Fruit fly (Drosophila melanogaster) whole organism, embryonic: Measurements from ENCODE around the gene CG2256.

Source experiments
- Blimp-1 ChIP-seq: fragments of 200-800 bp; sonication (Bioruptor generic); optimal IDR thresholded peaks from 3 replicates; lab custom pipeline; 2018; ENCODE audit warnings: missing biosample characterization, missing genetic modification characterization, mild to moderate bottlenecking, moderate library complexity, missing genetic modification reagents
- CG10147 ChIP-seq: fragments of 200-800 bp; sonication (Bioruptor generic); optimal IDR thresholded peaks from 2 replicates; lab custom pipeline; 2019; ENCODE audit warnings: missing biosample characterization, mild to moderate bottlenecking, missing genetic modification characterization, moderate library complexity
- CG10209 ChIP-seq: fragments of 200-800 bp; sonication (Bioruptor generic); optimal IDR thresholded peaks from 3 replicates; lab custom pipeline; 2017; ENCODE audit warnings: missing biosample characterization, mild to moderate bottlenecking, missing genetic modification characterization, missing genetic modification reagents
- CG11696 ChIP-seq: fragments of 200-800 bp; sonication (Bioruptor generic); IDR thresholded peaks from 2 replicates; pipeline ENCODE4 v1.3.6; 2022; ENCODE audit warnings: missing biosample characterization, missing genetic modification characterization
- CG11723 ChIP-seq: fragments of 200-800 bp; sonication (Bioruptor generic); optimal IDR thresholded peaks from 2 replicates; lab custom pipeline; 2017; ENCODE audit warnings: missing biosample characterization, mild to moderate bottlenecking, missing genetic modification characterization
- CG12299 ChIP-seq: fragments of 200-800 bp; sonication (Bioruptor generic); optimal IDR thresholded peaks from 2 replicates; lab custom pipeline; 2018; ENCODE audit warnings: missing biosample characterization, mild to moderate bottlenecking, missing genetic modification characterization
- CG1233 ChIP-seq: fragments of 200-800 bp; sonication (Bioruptor generic); optimal IDR thresholded peaks from 4 replicates; lab custom pipeline; 2018; ENCODE audit warnings: missing biosample characterization, mild to moderate bottlenecking, missing genetic modification characterization
- CG12391 ChIP-seq: fragments of 200-800 bp; sonication (Bioruptor generic); optimal IDR thresholded peaks from 3 replicates; lab custom pipeline; 2018; ENCODE audit warnings: missing biosample characterization, mild to moderate bottlenecking, missing genetic modification characterization, moderate library complexity
- CG13287 ChIP-seq: fragments of 200-800 bp; sonication (Bioruptor generic); IDR thresholded peaks from 2 replicates; pipeline ENCODE4 v1.3.6; 2022; ENCODE audit warnings: missing biosample characterization, missing genetic modification characterization; ENCODE audit not compliant: partially characterized antibody
- CG17328 ChIP-seq: fragments of 200-800 bp; sonication (Bioruptor generic); IDR thresholded peaks from 2 replicates; pipeline ENCODE4 v1.3.6; 2022; ENCODE audit warnings: missing biosample characterization, missing genetic modification characterization
- CG17361 ChIP-seq: fragments of 200-800 bp; sonication (Bioruptor generic); IDR thresholded peaks from 3 replicates; pipeline ENCODE4 v1.3.6; 2022; ENCODE audit warnings: missing biosample characterization, missing genetic modification characterization
- CG17385 ChIP-seq: fragments of 200-800 bp; sonication (Bioruptor generic); optimal IDR thresholded peaks from 3 replicates; lab custom pipeline; 2018; ENCODE audit warnings: missing biosample characterization, mild to moderate bottlenecking, missing genetic modification characterization
- CG18262 ChIP-seq: fragments of 200-800 bp; optimal IDR thresholded peaks from 3 replicates; lab custom pipeline; 2019; ENCODE audit warnings: missing biosample characterization, mild to moderate bottlenecking, missing genetic modification characterization, moderate library complexity
- CG1832 ChIP-seq: fragments of 200-800 bp; sonication (Bioruptor generic); optimal IDR thresholded peaks from 2 replicates; lab custom pipeline; 2017; ENCODE audit warnings: missing biosample characterization, mild to moderate bottlenecking, missing genetic modification characterization, inconsistent platforms
- CG18619 ChIP-seq: fragments of 200-800 bp; sonication (Bioruptor generic); optimal IDR thresholded peaks from 3 replicates; lab custom pipeline; 2017; ENCODE audit warnings: missing biosample characterization, mild to moderate bottlenecking, missing genetic modification characterization
- CG2712 ChIP-seq: fragments of 200-800 bp; optimal IDR thresholded peaks from 3 replicates; lab custom pipeline; 2019; ENCODE audit warnings: missing biosample characterization, mild to moderate bottlenecking, missing genetic modification characterization, moderate library complexity
- CG34224 ChIP-seq: fragments of 200-800 bp; sonication (Bioruptor generic); IDR thresholded peaks from 3 replicates; pipeline ENCODE4 v1.3.6; 2022; ENCODE audit warnings: missing biosample characterization, missing genetic modification characterization; ENCODE audit not compliant: partially characterized antibody
- CG6254 ChIP-seq: fragments of 200-800 bp; sonication (Bioruptor generic); optimal IDR thresholded peaks from 3 replicates; lab custom pipeline; 2017; ENCODE audit warnings: mild to moderate bottlenecking, missing biosample characterization, missing genetic modification reagents, missing genetic modification characterization
- CG9727 ChIP-seq: fragments of 200-800 bp; sonication (Bioruptor generic); optimal IDR thresholded peaks from 3 replicates; lab custom pipeline; 2017; ENCODE audit warnings: missing biosample characterization, mild to moderate bottlenecking, missing genetic modification characterization
- CoRest ChIP-seq: fragments of 200-800 bp; sonication (Bioruptor generic); optimal IDR thresholded peaks from 3 replicates; lab custom pipeline; 2018; ENCODE audit warnings: missing biosample characterization, mild to moderate bottlenecking, missing genetic modification characterization, moderate library complexity
- D ChIP-seq, 2 experiments: fragments of 200-800 bp in 1 of 2; fragments of >200 bp in 1 of 2; sonication (Bioruptor generic) in 1 of 2; optimal IDR thresholded peaks; 2 replicates in 1 of 2; 3 replicates in 1 of 2; lab custom pipeline; 2017; ENCODE audit warnings: mild to moderate bottlenecking in 1 of 2, missing biosample characterization in 1 of 2, missing genetic modification characterization in 1 of 2, missing genetic modification reagents in 1 of 2
- Dek ChIP-seq: fragments of 200-800 bp; sonication (Bioruptor generic); optimal IDR thresholded peaks from 3 replicates; lab custom pipeline; 2019; ENCODE audit warnings: missing biosample characterization, mild to moderate bottlenecking, missing genetic modification characterization, moderate library complexity
- Drgx ChIP-seq: fragments of 200-800 bp; sonication (Bioruptor generic); IDR thresholded peaks from 2 replicates; pipeline ENCODE4 v1.3.6; 2022; ENCODE audit warnings: missing biosample characterization, missing genetic modification characterization
- Ets65A ChIP-seq: fragments of 200-800 bp; sonication (Bioruptor generic); peaks from one replicate; lab custom pipeline; 2016; ENCODE audit warnings: missing biosample characterization, missing genetic modification characterization
- Fer3 ChIP-seq: fragments of 200-800 bp; sonication (Bioruptor generic); optimal IDR thresholded peaks from 2 replicates; lab custom pipeline; 2018; ENCODE audit warnings: missing biosample characterization, mild to moderate bottlenecking, missing genetic modification characterization, moderate library complexity
- GATAe ChIP-seq: fragments of 200-800 bp; sonication (Bioruptor generic); conservative IDR thresholded peaks from 2 replicates; pipeline ENCODE4 v1.3.6; 2022; ENCODE audit warnings: missing biosample characterization, missing genetic modification characterization
- HHEX ChIP-seq: fragments of 200-800 bp; sonication (Bioruptor generic); optimal IDR thresholded peaks from 3 replicates; lab custom pipeline; 2017; ENCODE audit warnings: missing biosample characterization, mild to moderate bottlenecking, missing genetic modification characterization, missing genetic modification reagents
- HLHmδ ChIP-seq: fragments of 200-800 bp; sonication (Bioruptor generic); optimal IDR thresholded peaks from 2 replicates; lab custom pipeline; 2018; ENCODE audit warnings: missing biosample characterization, mild to moderate bottlenecking, missing genetic modification characterization, moderate library complexity
- Hmr ChIP-seq: fragments of 200-800 bp; sonication (Bioruptor generic); optimal IDR thresholded peaks from 3 replicates; lab custom pipeline; 2017; ENCODE audit warnings: mild to moderate bottlenecking, missing biosample characterization, missing genetic modification reagents, missing genetic modification characterization
- Lhr ChIP-seq: fragments of 200-800 bp; sonication (Bioruptor generic); optimal IDR thresholded peaks from 3 replicates; lab custom pipeline; 2017; ENCODE audit warnings: mild to moderate bottlenecking, missing biosample characterization, missing genetic modification reagents, missing genetic modification characterization
- MBD-R2 ChIP-seq: fragments of 200-800 bp; sonication (Bioruptor generic); IDR thresholded peaks from 2 replicates; pipeline ENCODE4 v1.3.6; 2022; ENCODE audit warnings: missing biosample characterization, missing genetic modification characterization
- Sox100B ChIP-seq: fragments of 200-800 bp; sonication (Bioruptor generic); optimal IDR thresholded peaks from 3 replicates; lab custom pipeline; 2018; ENCODE audit warnings: missing biosample characterization, mild to moderate bottlenecking, missing genetic modification characterization
- Trl ChIP-seq, 3 experiments: fragments of >200 bp in 2 of 3; fragments of 200-800 bp in 1 of 3; sonication (Bioruptor generic) in 1 of 3; optimal IDR thresholded peaks; 2 replicates in 1 of 3; 3 replicates in 2 of 3; lab custom pipeline; 2016 to 2017; ENCODE audit warnings: missing biosample characterization in 1 of 3, missing genetic modification characterization in 1 of 3
- ase ChIP-seq: fragments of 200-800 bp; sonication (Bioruptor generic); IDR thresholded peaks from 3 replicates; pipeline ENCODE4 v1.3.6; 2022; ENCODE audit warnings: missing biosample characterization, missing genetic modification characterization
- chinmo ChIP-seq: fragments of 200-800 bp; sonication (Bioruptor generic); IDR thresholded peaks from 4 replicates; pipeline ENCODE4 v1.3.6; 2022; ENCODE audit warnings: missing biosample characterization, missing genetic modification characterization; ENCODE audit not compliant: partially characterized antibody
- dan ChIP-seq: fragments of 200-800 bp; sonication (Bioruptor generic); IDR thresholded peaks from 2 replicates; pipeline ENCODE4 v1.3.6; 2022; ENCODE audit warnings: missing biosample characterization, missing genetic modification characterization
- dmrt99B ChIP-seq: fragments of 200-800 bp; sonication (Bioruptor generic); optimal IDR thresholded peaks from 2 replicates; lab custom pipeline; 2018; ENCODE audit warnings: missing biosample characterization, mild to moderate bottlenecking, missing genetic modification characterization, moderate library complexity
- dysf ChIP-seq: fragments of 200-800 bp; sonication (Bioruptor generic); IDR thresholded peaks from 3 replicates; pipeline ENCODE4 v1.3.6; 2022; ENCODE audit warnings: missing biosample characterization, missing genetic modification characterization
- eve ChIP-seq, 2 experiments: fragments of >200 bp; optimal IDR thresholded peaks; 2 replicates each; lab custom pipeline; 2017; ENCODE audit warnings: missing biosample characterization in 2 of 2, missing genetic modification characterization in 2 of 2
- gem ChIP-seq: fragments of 200-800 bp; sonication (Bioruptor generic); optimal IDR thresholded peaks from 2 replicates; lab custom pipeline; 2019; ENCODE audit warnings: missing biosample characterization, mild to moderate bottlenecking, missing genetic modification characterization, moderate library complexity
- lmd ChIP-seq: fragments of 200-800 bp; sonication (Bioruptor generic); IDR thresholded peaks from 2 replicates; pipeline ENCODE4 v1.3.6; 2022; ENCODE audit warnings: missing biosample characterization, missing genetic modification characterization
- lola ChIP-seq, 3 experiments: fragments of >200 bp in 2 of 3; fragments of 200-800 bp in 1 of 3; sonication (Bioruptor generic) in 1 of 3; optimal IDR thresholded peaks; 2 replicates each; lab custom pipeline; 2017 to 2019; ENCODE audit warnings: missing biosample characterization in 3 of 3, missing genetic modification characterization in 3 of 3, mild to moderate bottlenecking in 1 of 3, moderate library complexity in 1 of 3
- nerfin-1 ChIP-seq: fragments of 200-800 bp; sonication (Bioruptor generic); optimal IDR thresholded peaks from 3 replicates; lab custom pipeline; 2019; ENCODE audit warnings: missing biosample characterization, mild to moderate bottlenecking, missing genetic modification characterization, moderate library complexity
- nom ChIP-seq: fragments of 200-800 bp; sonication (Bioruptor generic); optimal IDR thresholded peaks from 2 replicates; lab custom pipeline; 2017; ENCODE audit warnings: missing biosample characterization, missing genetic modification characterization, mild to moderate bottlenecking, moderate library complexity, missing genetic modification reagents
- ranshi ChIP-seq: fragments of 200-800 bp; sonication (Bioruptor generic); IDR thresholded peaks from 2 replicates; pipeline ENCODE4 v1.3.6; 2022; ENCODE audit warnings: missing biosample characterization, missing genetic modification characterization
- yki ChIP-seq: fragments of >200 bp; optimal IDR thresholded peaks from 3 replicates; lab custom pipeline; 2018
- zen2 ChIP-seq: fragments of 200-800 bp; sonication (Bioruptor generic); IDR thresholded peaks from 3 replicates; pipeline ENCODE4 v1.3.6; 2022; ENCODE audit warnings: missing biosample characterization, missing genetic modification characterization; ENCODE audit not compliant: partially characterized antibody

CG2256 gene

DNA sequence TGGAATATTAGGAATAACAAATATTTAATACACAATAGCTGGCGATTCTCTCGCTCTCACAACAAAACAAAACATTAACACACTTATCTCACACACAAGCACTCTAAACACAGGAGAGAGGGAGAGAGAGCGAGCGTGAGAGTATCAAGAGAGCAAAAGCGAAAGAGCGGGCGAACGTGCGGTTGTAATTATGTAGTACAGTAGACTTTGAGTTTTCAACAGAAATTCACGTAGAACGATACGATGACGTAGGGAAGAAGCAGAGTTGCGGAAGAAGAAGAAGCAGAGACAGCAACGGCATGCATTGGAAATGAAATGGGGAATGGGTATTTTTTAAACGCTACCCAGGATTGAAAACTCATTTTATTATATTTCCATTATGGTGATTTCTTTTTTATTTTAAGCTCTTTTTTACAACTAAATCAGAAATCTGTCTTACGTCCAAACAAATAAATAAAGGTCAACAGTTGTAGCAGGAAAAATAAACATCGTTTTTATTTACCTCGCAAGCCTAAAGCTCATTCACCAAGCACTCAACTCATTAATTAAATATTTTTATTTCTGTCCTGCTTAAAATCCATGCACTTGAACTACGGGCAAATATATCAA, 29.1 kb downstream of the CG2256 start:
- TF ChIP-seq CG18262 (tag; lab: Kevin White, UChicago) (peak; percentile 19), Blimp-1 (GFP tag; lab: Kevin White, UChicago) (peak; percentile 15), CG12299 (tag; lab: Kevin White, UChicago) (no peak), lmd (no peak), Drgx (peak; percentile 19; the same call in 1 of the 2 replicates), nerfin-1 (tag; lab: Kevin White, UChicago) (peak; percentile 68), Ets65A (no peak), Fer3 (tag; lab: Kevin White, UChicago) (no peak), CG11696 (GFP tag; lab: Robert Waterston, UW) (no peak), gem (tag; lab: Kevin White, UChicago) (peak; percentile 34), CG11723 (GFP tag; lab: Kevin White, UChicago) (no peak), HLHmδ (peak; percentile 10), CG18619 (GFP tag; lab: Kevin White, UChicago) (no peak), chinmo (peak; percentile 32; the same call in 2 of the 4 replicates), zen2 (GFP tag; lab: Robert Waterston, UW) (peak; percentile 11; the same call in 1 of the 3 replicates), CG1233 (GFP tag; lab: Kevin White, UChicago) (peak; percentile 34), CG34224 (peak; percentile 43; the same call in 2 of the 3 replicates), eve (GFP tag; optimal IDR thresholded peaks at IDR 0.05; lab: Kevin White, UChicago) (peak in 1 of 2 experiments; percentile 52), dmrt99B (tag; lab: Kevin White, UChicago) (no peak), CG6254 (GFP tag; lab: Kevin White, UChicago) (no peak), CG13287 (peak; percentile 23; the same call in 1 of the 2 replicates), ranshi (GFP tag; lab: Robert Waterston, UW) (no peak), ase (GFP tag; lab: Robert Waterston, UW) (no peak), CoRest (no peak), CG17328 (GFP tag; lab: Robert Waterston, UW) (no peak), dysf (GFP tag; lab: Robert Waterston, UW) (no peak), CG9727 (GFP tag; lab: Kevin White, UChicago) (peak; percentile 19), CG10147 (GFP tag; lab: Kevin White, UChicago) (no peak), Dek (tag; lab: Kevin White, UChicago) (peak; percentile 6), MBD-R2 (GFP tag; lab: Robert Waterston, UW) (no peak), D (optimal IDR thresholded peaks at IDR 0.05; lab: Kevin White, UChicago) (no peak), D (GFP tag; optimal IDR thresholded peaks at IDR 0.05; lab: Kevin White, UChicago) (peak; percentile 21), Sox100B (peak; percentile 39), CG1832 (peak; percentile 46), Hmr (GFP tag; lab: Kevin White, UChicago) (no peak), CG12391 (tag; lab: Kevin White, UChicago) (peak; percentile 24), Lhr (GFP tag; lab: Kevin White, UChicago) (no peak), nom (GFP tag; lab: Kevin White, UChicago) (peak; percentile 84), yki (lab: Kevin White, UChicago) (peak; percentile 91), CG17361 (GFP tag; lab: Robert Waterston, UW) (0 out of 3 replicates have a peak, but pooled peaks have one; percentile 12), Trl (optimal IDR thresholded peaks at IDR 0.05; lab: Kevin White, UChicago) (peak; percentile 97 to 99), Trl (GFP tag; optimal IDR thresholded peaks at IDR 0.05; lab: Kevin White, UChicago) (no peak), CG2712 (peak; percentile 12), dan (GFP tag; lab: Robert Waterston, UW) (no peak), CG10209 (GFP tag; lab: Kevin White, UChicago) (peak; percentile 2), CG17385 (peak; percentile 99), lola (GFP tag; optimal IDR thresholded peaks at IDR 0.05; lab: Kevin White, UChicago) (peak in 1 of 3 experiments; percentile 13), HHEX (GFP tag; lab: Kevin White, UChicago) (peak; percentile 23), GATAe (GFP tag; lab: Robert Waterston, UW) (no peak)
